Worm (Caenorhabditis elegans) whole organism, mixed stage, embryonic: ENCODE data around the gene srbc-38.

Source experiments
- M03D4.4 ChIP-seq: sonication (generic microtip); optimal IDR thresholded peaks from 2 replicates; lab custom pipeline; 2017; ENCODE audit warnings: mild to moderate bottlenecking, missing genetic modification characterization, missing compliant biosample characterization
- bed-3 ChIP-seq: fragments of 200-800 bp; sonication (Bioruptor generic); optimal IDR thresholded peaks from 3 replicates; lab custom pipeline; 2018; ENCODE audit warnings: mild to moderate bottlenecking, missing genetic modification characterization, moderate library complexity, missing compliant biosample characterization
- ceh-39 ChIP-seq: fragments of 150-350 bp; optimal IDR thresholded peaks from 2 replicates; lab custom pipeline; 2014; ENCODE audit warnings: missing biosample characterization, missing genetic modification characterization
- ceh-43 ChIP-seq: fragments of 200-800 bp; sonication (Bioruptor generic); optimal IDR thresholded peaks from 2 replicates; lab custom pipeline; 2018; ENCODE audit warnings: mild to moderate bottlenecking, missing genetic modification characterization, moderate library complexity, missing compliant biosample characterization
- ceh-83 ChIP-seq: fragments of 200-800 bp; sonication (Bioruptor generic); optimal IDR thresholded peaks from 2 replicates; lab custom pipeline; 2018; ENCODE audit warnings: mild to moderate bottlenecking, missing genetic modification characterization, missing compliant biosample characterization
- ces-1 ChIP-seq: fragments of 150-350 bp; optimal IDR thresholded peaks from 2 replicates; lab custom pipeline; 2014; ENCODE audit warnings: missing biosample characterization, missing genetic modification reagents, missing genetic modification characterization
- cnd-1 ChIP-seq: fragments of 200-800 bp; sonication (Bioruptor generic); optimal IDR thresholded peaks from 2 replicates; lab custom pipeline; 2018; ENCODE audit warnings: mild to moderate bottlenecking, missing genetic modification characterization, missing compliant biosample characterization
- drap-1 ChIP-seq: fragments of 200-800 bp; sonication (Bioruptor generic); optimal IDR thresholded peaks from 3 replicates; lab custom pipeline; 2018; ENCODE audit warnings: mild to moderate bottlenecking, missing genetic modification characterization, missing compliant biosample characterization
- elt-1 ChIP-seq: sonication (generic microtip); optimal IDR thresholded peaks from 2 replicates; lab custom pipeline; 2017; ENCODE audit warnings: missing genetic modification characterization, mild to moderate bottlenecking, missing compliant biosample characterization, antibody characterized with exemption, moderate library complexity, borderline replicate concordance; ENCODE audit not compliant: insufficient read depth
- elt-3 ChIP-seq: fragments of 150-350 bp; optimal IDR thresholded peaks from 2 replicates; lab custom pipeline; 2014; ENCODE audit warnings: missing biosample characterization, missing genetic modification characterization
- flh-1 ChIP-seq: fragments of 200-800 bp; sonication (Bioruptor generic); optimal IDR thresholded peaks from 2 replicates; lab custom pipeline; 2018; ENCODE audit warnings: mild to moderate bottlenecking, missing genetic modification characterization, moderate library complexity, missing compliant biosample characterization
- hlh-1 ChIP-seq: fragments of 150-350 bp; optimal IDR thresholded peaks from 2 replicates; lab custom pipeline; 2014; ENCODE audit warnings: missing biosample characterization, missing genetic modification reagents, missing genetic modification characterization
- lin-13 ChIP-seq: fragments of 150-350 bp; optimal IDR thresholded peaks from 2 replicates; lab custom pipeline; 2014; ENCODE audit warnings: missing biosample characterization, missing genetic modification characterization
- lin-32 ChIP-seq: fragments of 200-800 bp; sonication (Bioruptor generic); optimal IDR thresholded peaks from 2 replicates; lab custom pipeline; 2018; ENCODE audit warnings: mild to moderate bottlenecking, missing genetic modification characterization, missing compliant biosample characterization
- mab-5 ChIP-seq: fragments of 150-350 bp; optimal IDR thresholded peaks from 2 replicates; lab custom pipeline; 2014; ENCODE audit warnings: missing biosample characterization, missing genetic modification characterization
- mep-1 ChIP-seq: fragments of 150-350 bp; optimal IDR thresholded peaks from 2 replicates; lab custom pipeline; 2017; ENCODE audit warnings: missing biosample characterization, missing genetic modification reagents, missing genetic modification characterization, inconsistent platforms
- nhr-12 ChIP-seq: fragments of 150-350 bp; optimal IDR thresholded peaks from 2 replicates; lab custom pipeline; 2014; ENCODE audit warnings: missing biosample characterization, missing genetic modification characterization
- nhr-2 ChIP-seq: fragments of 150-350 bp; optimal IDR thresholded peaks from 2 replicates; lab custom pipeline; 2014; ENCODE audit warnings: missing biosample characterization, missing genetic modification characterization
- nhr-28 ChIP-seq: fragments of 150-350 bp; optimal IDR thresholded peaks from 2 replicates; lab custom pipeline; 2014; ENCODE audit warnings: missing biosample characterization, missing genetic modification characterization
- nhr-76 ChIP-seq: sonication (generic microtip); optimal IDR thresholded peaks from 2 replicates; lab custom pipeline; 2017; ENCODE audit warnings: missing biosample characterization, missing genetic modification characterization
- pha-4 ChIP-seq: fragments of 150-350 bp; optimal IDR thresholded peaks from 2 replicates; lab custom pipeline; 2018; ENCODE audit warnings: missing biosample characterization, missing genetic modification reagents, missing genetic modification characterization
- snpc-4 ChIP-seq: fragments of 150-350 bp; optimal IDR thresholded peaks from 2 replicates; lab custom pipeline; 2014; ENCODE audit warnings: missing biosample characterization, missing genetic modification characterization
- sptf-1 ChIP-seq: sonication (generic microtip); optimal IDR thresholded peaks from 2 replicates; lab custom pipeline; 2017; ENCODE audit warnings: mild to moderate bottlenecking, missing genetic modification characterization, moderate library complexity, missing compliant biosample characterization
- tbx-8 ChIP-seq: fragments of 200-800 bp; sonication (Bioruptor generic); optimal IDR thresholded peaks from 2 replicates; lab custom pipeline; 2018; ENCODE audit warnings: mild to moderate bottlenecking, missing genetic modification characterization, moderate library complexity, missing compliant biosample characterization
- unc-120 ChIP-seq: sonication (generic microtip); optimal IDR thresholded peaks from 2 replicates; lab custom pipeline; 2017; ENCODE audit warnings: missing genetic modification characterization, missing compliant biosample characterization; ENCODE audit not compliant: poor library complexity, severe bottlenecking
- unc-39 ChIP-seq: fragments of 150-350 bp; optimal IDR thresholded peaks from 2 replicates; lab custom pipeline; 2014; ENCODE audit warnings: missing biosample characterization, missing genetic modification characterization
- unc-62 ChIP-seq: fragments of 150-350 bp; optimal IDR thresholded peaks from 2 replicates; lab custom pipeline; 2014; ENCODE audit warnings: missing biosample characterization, missing genetic modification reagents, missing genetic modification characterization
- zip-8 ChIP-seq: fragments of 150-350 bp; optimal IDR thresholded peaks from 2 replicates; lab custom pipeline; 2014; ENCODE audit warnings: missing biosample characterization, missing genetic modification characterization

srbc-38 gene

DNA sequence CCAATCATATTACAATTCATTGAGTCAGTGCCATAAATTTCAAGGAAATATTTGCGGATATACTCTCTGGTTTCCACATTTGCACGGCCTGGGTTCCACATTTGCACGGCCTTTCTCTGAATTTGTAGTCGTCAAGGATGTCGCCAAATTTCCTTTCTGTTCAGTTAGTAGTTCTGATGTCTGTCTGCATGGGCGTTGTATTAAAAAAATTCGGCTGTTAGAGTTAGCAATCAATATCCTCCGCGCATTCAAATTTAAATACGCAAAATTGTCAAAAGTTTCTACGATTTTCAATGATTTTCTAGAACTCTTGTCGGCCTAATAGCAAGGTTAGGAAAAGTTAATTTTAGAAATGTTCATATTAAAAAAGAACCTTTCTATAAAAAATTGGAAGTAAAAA is 11.1 kb upstream of the srbc-38 start, which contains the start of gene srj-52:
srj-52 (minus strand) TSS at position 101 of the 400 bp plus-strand sequence.
- TF ChIP-seq elt-3 (tag; lab: Kevin White, UChicago) (no peak), ces-1 (GFP tag; lab: Kevin White, UChicago) (no peak)
- TF ChIP-seq, all 35 proteins: peak for 0

DNA sequence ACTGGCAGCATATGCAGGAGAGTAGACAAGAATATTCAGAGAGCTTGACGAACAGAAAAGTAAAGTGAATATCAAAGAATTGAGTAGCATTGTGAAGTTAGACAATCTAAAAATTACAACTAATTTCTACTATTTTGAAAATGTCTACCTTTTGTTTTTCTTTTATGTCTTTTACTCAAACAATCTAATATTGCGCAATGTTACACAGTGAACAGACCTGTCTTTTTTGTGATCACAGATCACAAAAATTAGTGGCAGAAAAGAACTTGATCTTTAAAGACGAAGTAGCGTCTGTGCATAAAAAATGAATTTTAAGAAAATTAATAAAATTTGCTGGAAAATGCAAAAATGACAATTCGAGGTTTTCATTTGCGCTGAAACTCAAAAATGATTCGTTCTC is 8.0 kb upstream of the srbc-38 start:
- TF ChIP-seq ceh-83 (no peak), tbx-8 (GFP tag; lab: Kevin White, UChicago) (no peak), zip-8 (tag; lab: Kevin White, UChicago) (peak; percentile 74), flh-1 (no peak)

DNA sequence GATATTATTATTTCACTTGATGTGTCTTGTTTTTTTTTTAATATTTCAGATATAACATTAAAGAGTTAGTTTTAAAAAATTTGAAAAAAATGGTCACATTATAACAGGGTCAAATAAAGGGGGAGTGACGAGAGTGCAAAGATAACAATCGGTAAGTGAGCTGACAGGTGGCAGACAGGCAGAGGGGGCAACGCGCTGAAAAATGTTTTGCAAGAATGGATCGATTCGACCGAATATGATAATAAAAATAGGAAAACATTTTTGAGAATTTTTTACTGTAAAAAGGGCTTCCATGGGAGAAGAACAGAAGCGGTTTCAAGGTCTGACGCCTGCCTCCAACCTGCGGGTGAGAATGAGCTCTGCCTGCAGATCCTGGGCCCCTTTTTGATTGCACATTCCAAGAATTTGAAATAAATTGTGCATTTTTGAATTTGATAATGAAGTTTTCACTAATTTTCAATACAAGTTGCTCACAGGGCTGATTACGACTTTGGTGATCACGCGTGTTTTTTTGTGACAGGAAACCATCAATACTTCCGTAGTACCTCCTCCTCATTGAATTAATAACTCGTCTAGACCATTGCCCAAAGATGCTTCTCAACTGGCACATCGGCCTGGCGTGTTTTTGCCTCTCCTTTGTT is 7.4 kb upstream of the srbc-38 start, which contains the start of the genes ugt-29 and srx-5:
ugt-29 (minus strand) TSS at position 101 of the 641 bp plus-strand sequence.
srx-5 (plus strand) TSS at position 591 of the 641 bp plus-strand sequence.
- no peak for TF ChIP-seq unc-120 (tag; lab: Kevin White, UChicago)
- no peak for TF ChIP-seq mab-5
- no peak for TF ChIP-seq lin-32 (GFP tag; lab: Kevin White, UChicago)
- TF ChIP-seq nhr-12 (tag; lab: Kevin White, UChicago): no peak
- TF ChIP-seq ceh-83: no peak
- TF ChIP-seq cnd-1 (tag; lab: Kevin White, UChicago): no peak
- TF ChIP-seq elt-1 (tag; lab: Kevin White, UChicago): no peak
- no peak for TF ChIP-seq flh-1
- no peak for TF ChIP-seq elt-3 (tag; lab: Kevin White, UChicago)

DNA sequence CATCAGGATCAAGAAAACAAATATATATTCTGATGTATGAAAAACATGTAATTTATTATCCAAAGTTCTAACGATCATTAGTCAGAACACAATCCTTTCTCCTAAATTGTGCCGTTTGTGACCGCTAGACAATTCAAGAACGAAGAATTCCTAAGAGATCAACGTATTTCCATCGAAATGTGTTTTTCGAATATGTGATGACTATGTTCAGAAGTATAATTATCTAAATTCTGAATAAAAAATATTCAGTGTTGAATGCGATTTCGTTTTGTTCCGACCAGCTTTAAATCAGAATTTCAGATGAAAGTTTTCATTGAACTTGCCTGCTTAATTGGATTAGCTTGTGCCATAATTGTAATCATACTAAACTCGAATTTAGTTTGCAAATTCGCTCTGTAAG is 4.8 kb upstream of the srbc-38 start, which contains the start of gene srbc-37:
srbc-37 (plus strand) TSS at position 301 of the 400 bp plus-strand sequence.
- TF ChIP-seq ceh-43 (no peak), snpc-4 (no peak), hlh-1 (no peak), sptf-1 (tag; lab: Kevin White, UChicago) (no peak), drap-1 (GFP tag; lab: Kevin White, UChicago) (no peak), nhr-28 (no peak), lin-32 (GFP tag; lab: Kevin White, UChicago) (no peak), ces-1 (GFP tag; lab: Kevin White, UChicago) (no peak), zip-8 (tag; lab: Kevin White, UChicago) (no peak), nhr-12 (tag; lab: Kevin White, UChicago) (no peak), mep-1 (tag; lab: Kevin White, UChicago) (no peak), unc-120 (tag; lab: Kevin White, UChicago) (no peak), pha-4 (tag; lab: Kevin White, UChicago) (no peak), unc-62 (GFP tag; lab: Kevin White, UChicago) (no peak)

ce11 chrV:708808-709207 is 1.8 kb downstream of the srbc-38 start, which contains the start of gene srbc-39:
Gene srbc-39 (plus strand): TSS chrV:709108.
- no peak for TF ChIP-seq nhr-2 (tag; lab: Kevin White, UChicago)
- TF ChIP-seq cnd-1 (tag; lab: Kevin White, UChicago): no peak
- no peak for TF ChIP-seq nhr-28
- TF ChIP-seq unc-120 (tag; lab: Kevin White, UChicago): no peak
- TF ChIP-seq flh-1: no peak
- TF ChIP-seq hlh-1: no peak
- no peak for TF ChIP-seq unc-39
- TF ChIP-seq lin-32 (GFP tag; lab: Kevin White, UChicago): no peak
- TF ChIP-seq M03D4.4 (tag; lab: Kevin White, UChicago): no peak
- TF ChIP-seq sptf-1 (tag; lab: Kevin White, UChicago): no peak
- no peak for TF ChIP-seq mep-1 (tag; lab: Kevin White, UChicago)
- TF ChIP-seq mab-5: no peak
- TF ChIP-seq ceh-83: no peak
- no peak for TF ChIP-seq nhr-76 (tag; lab: Kevin White, UChicago)
- no peak for TF ChIP-seq zip-8 (tag; lab: Kevin White, UChicago)
- TF ChIP-seq tbx-8 (GFP tag; lab: Kevin White, UChicago): no peak
- TF ChIP-seq nhr-12 (tag; lab: Kevin White, UChicago): no peak
- no peak for TF ChIP-seq lin-13 (tag; lab: Kevin White, UChicago)

DNA sequence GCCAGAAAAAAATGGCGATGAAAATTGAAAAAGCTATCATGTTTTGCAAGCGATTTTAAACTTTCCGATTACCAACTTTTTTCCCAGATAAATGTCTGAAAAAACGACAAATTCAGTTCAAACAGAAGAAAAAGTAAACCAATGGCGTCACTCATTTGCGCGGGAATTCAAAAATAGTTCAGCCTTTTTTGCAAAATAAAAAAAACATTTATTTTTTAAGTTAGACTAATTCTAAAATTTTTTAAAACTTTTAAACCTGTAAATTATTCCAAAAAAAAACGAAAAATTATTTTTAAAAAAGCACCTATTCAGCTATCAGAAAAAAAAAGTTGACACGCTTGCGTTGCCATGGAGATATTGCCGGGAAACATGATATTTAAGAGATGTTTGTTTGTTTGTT is 5.9 kb downstream of the srbc-38 start, which contains the start of gene cyp-33C11:
cyp-33C11 (minus strand) TSS at position 101 of the 400 bp plus-strand sequence.
- TF ChIP-seq tbx-8 (GFP tag; lab: Kevin White, UChicago) (no peak), M03D4.4 (tag; lab: Kevin White, UChicago) (no peak), ceh-43 (no peak), unc-62 (GFP tag; lab: Kevin White, UChicago) (no peak), bed-3 (no peak), zip-8 (tag; lab: Kevin White, UChicago) (no peak), flh-1 (no peak), sptf-1 (tag; lab: Kevin White, UChicago) (no peak), ceh-39 (tag; lab: Kevin White, UChicago) (no peak), ces-1 (GFP tag; lab: Kevin White, UChicago) (no peak), nhr-76 (tag; lab: Kevin White, UChicago) (no peak)
- TF ChIP-seq, all 35 proteins: peak for 0
